Fruit fly (Drosophila melanogaster) whole organism, prepupa: ENCODE results near the gene CG5888.

ENCODE experiments used
- CG10631 ChIP-seq: fragments of 200-800 bp; sonication (Bioruptor generic); optimal IDR thresholded peaks from 2 replicates; lab custom pipeline; 2016; ENCODE audit warnings: missing biosample characterization, missing genetic modification characterization
- CG16779 ChIP-seq: fragments of 200-800 bp; sonication (Bioruptor generic); optimal IDR thresholded peaks from 3 replicates; lab custom pipeline; 2017; ENCODE audit warnings: missing biosample characterization, mild to moderate bottlenecking, missing genetic modification characterization
- CG3032 ChIP-seq: fragments of 200-800 bp; optimal IDR thresholded peaks from 2 replicates; lab custom pipeline; 2019; ENCODE audit warnings: missing biosample characterization, mild to moderate bottlenecking, missing genetic modification characterization, moderate library complexity
- Gug ChIP-seq: fragments of 200-800 bp; sonication (Bioruptor generic); IDR thresholded peaks from 2 replicates; pipeline ENCODE4 v1.3.6; 2022; ENCODE audit warnings: missing biosample characterization, missing genetic modification characterization
- Hr38 ChIP-seq: sonication (Bioruptor generic); optimal IDR thresholded peaks from 2 replicates; lab custom pipeline; 2016; ENCODE audit warnings: missing biosample characterization, missing genetic modification characterization
- Hr4 ChIP-seq: fragments of 200-800 bp; sonication (Bioruptor generic); optimal IDR thresholded peaks from 3 replicates; lab custom pipeline; 2016; ENCODE audit warnings: missing biosample characterization, missing genetic modification characterization
- Sox14 ChIP-seq: fragments of 200-800 bp; sonication (Bioruptor generic); optimal IDR thresholded peaks from 3 replicates; lab custom pipeline; 2016; ENCODE audit warnings: missing biosample characterization, missing genetic modification characterization
- achi ChIP-seq: fragments of 200-800 bp; sonication (Bioruptor generic); optimal IDR thresholded peaks from 3 replicates; lab custom pipeline; 2016; ENCODE audit warnings: missing biosample characterization, missing genetic modification characterization
- acj6 ChIP-seq: fragments of 200-800 bp; sonication (Bioruptor generic); optimal IDR thresholded peaks from 3 replicates; lab custom pipeline; 2016; ENCODE audit warnings: missing biosample characterization, missing genetic modification characterization
- fd59A ChIP-seq: fragments of 200-800 bp; sonication (Bioruptor generic); optimal IDR thresholded peaks from 2 replicates; lab custom pipeline; 2017; ENCODE audit warnings: missing biosample characterization, mild to moderate bottlenecking, missing genetic modification characterization, missing genetic modification reagents
- fkh ChIP-seq: fragments of 200-800 bp; sonication (Bioruptor generic); optimal IDR thresholded peaks from 3 replicates; lab custom pipeline; 2017; ENCODE audit warnings: missing biosample characterization, mild to moderate bottlenecking, missing genetic modification characterization, moderate library complexity
- salr ChIP-seq, 2 experiments: fragments of 200-800 bp; sonication (Bioruptor generic); optimal IDR thresholded peaks; 3 replicates each; lab custom pipeline; 2016 to 2018; ENCODE audit warnings: missing biosample characterization in 2 of 2, missing genetic modification characterization in 2 of 2, mild to moderate bottlenecking in 1 of 2
- ss ChIP-seq, 2 experiments: fragments of 200-800 bp; sonication (Bioruptor generic); optimal IDR thresholded peaks; 2 replicates in 1 of 2; 3 replicates in 1 of 2; lab custom pipeline; 2017 to 2018; ENCODE audit warnings: mild to moderate bottlenecking in 2 of 2, missing biosample characterization in 2 of 2, missing genetic modification characterization in 2 of 2, moderate library complexity in 1 of 2
- svp ChIP-seq: fragments of 200-800 bp; sonication (Bioruptor generic); peaks from one replicate; lab custom pipeline; 2016; ENCODE audit warnings: missing biosample characterization, missing genetic modification characterization

dm6 chr2L:16406523-16406922 lies 41.7 kb downstream of the CG5888 start:
- TF ChIP-seq CG10631 (GFP tag; lab: Kevin White, UChicago) (peak; percentile 53), Hr38 (no peak), salr (GFP tag; optimal IDR thresholded peaks at IDR 0.05; lab: Kevin White, UChicago) (no peak), svp (peak; percentile 84), fd59A (peak; percentile 49), Sox14 (GFP tag; lab: Kevin White, UChicago) (peak; percentile 27), CG16779 (tag; lab: Kevin White, UChicago) (no peak), Gug (GFP tag; lab: Robert Waterston, UW) (no peak), CG3032 (tag; lab: Kevin White, UChicago) (peak; percentile 60), fkh (no peak), Hr4 (GFP tag; lab: Kevin White, UChicago) (no peak), ss (GFP tag; optimal IDR thresholded peaks at IDR 0.05; lab: Kevin White, UChicago) (peak; percentile 36 to 68), acj6 (GFP tag; lab: Kevin White, UChicago) (peak; percentile 66), achi (GFP tag; lab: Kevin White, UChicago) (peak; percentile 59)
